Worm (Caenorhabditis elegans): ENCODE data around the gene rpn-13.

rpn-13 gene

DNA sequence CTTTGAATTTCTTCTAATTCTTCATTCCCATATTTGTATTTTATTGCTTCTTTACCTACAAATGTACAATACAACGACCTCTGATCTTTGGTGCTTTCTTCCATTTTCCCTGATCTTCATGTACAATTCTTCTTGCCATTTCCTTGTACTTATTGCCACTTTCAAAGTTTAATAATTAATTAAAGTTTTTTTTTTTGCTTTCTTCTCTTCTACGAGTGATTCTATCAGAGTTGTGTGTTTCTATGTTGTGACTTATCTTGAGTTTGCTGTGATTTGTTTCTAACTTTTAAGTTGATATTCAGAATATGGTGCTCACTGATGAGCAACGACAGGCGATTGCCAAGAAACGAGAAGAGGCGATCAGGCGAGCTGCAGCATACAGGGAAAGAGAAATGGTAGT lies 48.9 kb upstream of the rpn-13 start, which contains the start of gene smrc-1:
Gene smrc-1, plus strand, starts transcription at position 301 of the 400 bp plus-strand sequence.
- no peak for TF ChIP-seq ceh-63 (GFP tag; optimal IDR thresholded peaks at IDR 0.05)
- no peak for TF ChIP-seq nhr-47 (tag; optimal IDR thresholded peaks at IDR 0.05)

DNA sequence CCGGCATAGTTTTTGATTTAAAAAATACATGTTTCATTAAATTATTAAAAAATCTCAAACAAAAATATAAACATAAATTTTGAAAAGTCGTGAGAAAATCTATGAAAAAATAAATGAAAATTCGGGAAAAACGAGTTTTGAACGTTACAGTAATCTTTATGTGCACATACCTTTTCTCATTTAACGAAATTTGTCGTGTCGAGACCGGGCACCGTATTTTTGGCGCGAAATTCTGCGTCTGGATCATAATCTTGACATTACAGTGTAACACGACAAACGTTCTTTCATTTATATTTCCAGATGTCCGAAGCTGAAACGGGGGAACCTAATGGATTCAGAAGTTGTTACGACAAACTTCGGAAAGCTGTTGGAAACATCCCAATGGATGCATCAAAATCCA lies 47.8 kb upstream of the rpn-13 start, which contains the start of gene C16A3.2:
Gene C16A3.2, plus strand, starts transcription at position 301 of the 400 bp plus-strand sequence.
- TF ChIP-seq grh-1 (GFP tag; IDR thresholded peaks at IDR 0.05) = no peak
- no peak for TF ChIP-seq aha-1 (tag; optimal IDR thresholded peaks at IDR 0.05)

DNA sequence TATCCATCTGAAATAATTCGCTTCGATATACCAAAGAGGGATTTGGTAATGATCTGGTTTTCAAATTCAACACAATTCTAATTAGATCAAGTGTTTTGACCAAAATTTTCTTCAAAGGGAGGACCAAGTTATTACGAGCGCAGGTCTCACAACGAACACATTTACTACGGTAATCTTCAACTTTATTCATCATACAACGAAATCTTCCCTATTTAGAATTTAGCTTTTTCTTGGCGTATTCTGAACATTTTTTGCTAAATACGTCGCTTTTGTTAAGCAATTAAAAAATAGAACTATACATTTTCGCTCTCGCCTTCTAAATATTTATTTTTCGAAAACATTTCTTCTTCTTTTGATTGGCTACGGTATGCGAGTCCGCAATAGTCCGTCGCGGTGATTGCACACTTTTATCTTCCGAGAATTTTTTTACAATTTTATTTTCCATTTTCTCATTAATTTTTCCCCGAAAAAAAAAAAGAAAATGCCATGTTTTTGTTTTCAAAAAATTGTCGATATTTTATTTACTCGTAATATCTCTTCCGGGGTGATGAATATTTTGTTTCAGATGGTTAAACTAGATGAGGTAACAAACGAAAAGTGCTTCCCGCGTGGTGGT lies 41.4 kb upstream of the rpn-13 start, which contains the start of gene let-716:
Gene let-716, plus strand, starts transcription at position 566 of the 616 bp plus-strand sequence.
- TF ChIP-seq ceh-82 (tag; optimal IDR thresholded peaks at IDR 0.05) = peak in 1 of 3 experiments; percentile 18
- TF ChIP-seq ztf-4 (tag; optimal IDR thresholded peaks at IDR 0.05) = no peak
- TF ChIP-seq hpl-2 (GFP tag; optimal IDR thresholded peaks at IDR 0.05) = no peak
- no peak for TF ChIP-seq skn-1 (tag; optimal IDR thresholded peaks at IDR 0.05)
- TF ChIP-seq C04F5.9 (tag; optimal IDR thresholded peaks at IDR 0.05) = no peak
- TF ChIP-seq aha-1 (tag; optimal IDR thresholded peaks at IDR 0.05) = no peak
- no peak for TF ChIP-seq nhr-28 (tag; optimal IDR thresholded peaks at IDR 0.05)
- TF ChIP-seq nhr-12 (tag; optimal IDR thresholded peaks at IDR 0.05) = no peak
- no peak for TF ChIP-seq nhr-237 (tag; optimal IDR thresholded peaks at IDR 0.05)
- no peak for TF ChIP-seq fkh-8 (tag; optimal IDR thresholded peaks at IDR 0.05)
- TF ChIP-seq hlh-17 (GFP tag; optimal IDR thresholded peaks at IDR 0.05; ENCODE audit: borderline replicate concordance) = no peak
- peak; percentile 26 for TF ChIP-seq nhr-20 (tag; optimal IDR thresholded peaks at IDR 0.05)
- no peak for TF ChIP-seq blmp-1 (tag; optimal IDR thresholded peaks at IDR 0.05)
- no peak for TF ChIP-seq xbp-1 (tag; optimal IDR thresholded peaks at IDR 0.05)
- TF ChIP-seq isw-1 (GFP tag; IDR thresholded peaks at IDR 0.05) = no peak
- TF ChIP-seq egl-27 (tag; optimal IDR thresholded peaks at IDR 0.05) = no peak
- TF ChIP-seq pqm-1 (tag; optimal IDR thresholded peaks at IDR 0.05) = no peak
- no peak for TF ChIP-seq ceh-90 (tag; optimal IDR thresholded peaks at IDR 0.05)
- TF ChIP-seq ceh-63 (GFP tag; optimal IDR thresholded peaks at IDR 0.05) = no peak
- TF ChIP-seq lin-39 (tag; optimal IDR thresholded peaks at IDR 0.05) = no peak
- TF ChIP-seq alr-1 (tag; optimal IDR thresholded peaks at IDR 0.05; ENCODE audit: borderline replicate concordance) = no peak
- TF ChIP-seq zip-4 (GFP tag; optimal IDR thresholded peaks at IDR 0.05) = no peak
- TF ChIP-seq zag-1 (tag; optimal IDR thresholded peaks at IDR 0.05) = no peak
- TF ChIP-seq unc-30 (tag; optimal IDR thresholded peaks at IDR 0.05) = no peak
- no peak for TF ChIP-seq aly-2 (tag; optimal IDR thresholded peaks at IDR 0.05)
- TF ChIP-seq efl-1 (optimal IDR thresholded peaks at IDR 0.05) = peak; percentile 37 to 39
- TF ChIP-seq efl-1 (GFP tag; optimal IDR thresholded peaks at IDR 0.05 in 1 of 2) = peak; percentile 48 to 95
- no peak for TF ChIP-seq mep-1 (tag; optimal IDR thresholded peaks at IDR 0.05)
- TF ChIP-seq rnt-1 (tag; optimal IDR thresholded peaks at IDR 0.05) = peak; percentile 21
- peak; percentile 57 for TF ChIP-seq nhr-71 (tag; optimal IDR thresholded peaks at IDR 0.05)
- no peak for TF ChIP-seq fos-1 (tag; optimal IDR thresholded peaks at IDR 0.05)
- TF ChIP-seq ces-1 (GFP tag; optimal IDR thresholded peaks at IDR 0.05) = no peak
- TF ChIP-seq pag-3 (tag; optimal IDR thresholded peaks at IDR 0.05; ENCODE audit: borderline replicate concordance, insufficient read depth) = no peak
- peak; percentile 13 for TF ChIP-seq lin-15B (tag; optimal IDR thresholded peaks at IDR 0.05)
- TF ChIP-seq lin-13 (GFP tag; optimal IDR thresholded peaks at IDR 0.05) = no peak
- TF ChIP-seq irx-1 (tag; optimal IDR thresholded peaks at IDR 0.05) = no peak
- no peak for TF ChIP-seq unc-86 (tag; optimal IDR thresholded peaks at IDR 0.05)
- TF ChIP-seq lir-3 (tag; optimal IDR thresholded peaks at IDR 0.05; ENCODE audit: poor library complexity) = no peak
- TF ChIP-seq lin-35 (GFP tag; optimal IDR thresholded peaks at IDR 0.05) = peak; percentile 45 to 54
- no peak for TF ChIP-seq snpc-4 (tag; optimal IDR thresholded peaks at IDR 0.05)
- no peak for TF ChIP-seq ceh-88 (GFP tag; IDR thresholded peaks at IDR 0.05)
- TF ChIP-seq dpl-1 (GFP tag; optimal IDR thresholded peaks at IDR 0.05) = peak; percentile 17 to 61 (median 44)
- TF ChIP-seq fkh-4 (tag; optimal IDR thresholded peaks at IDR 0.05; ENCODE audit: borderline replicate concordance) = no peak
- peak; percentile 33 for TF ChIP-seq nhr-47 (tag; optimal IDR thresholded peaks at IDR 0.05)
- no peak for TF ChIP-seq ets-5 (GFP tag; IDR thresholded peaks at IDR 0.05)
- no peak for TF ChIP-seq hlh-4 (tag; optimal IDR thresholded peaks at IDR 0.05)
- no peak for TF ChIP-seq fkh-10 (GFP tag; optimal IDR thresholded peaks at IDR 0.05)
